Fruit fly (Drosophila melanogaster): ENCODE results near the gene NSD.
A peak's percentile ranks its signal among the peaks of the same experiment; 100 is the strongest.

Gene NSD

dm6 chr3R:27937752-27938694, at the start of gene NSD, which contains the start of gene BOD1 (continued):
- TF ChIP-seq trem (tag; optimal IDR thresholded peaks at IDR 0.05) (peak; percentile 95), C15 (GFP tag; IDR thresholded peaks at IDR 0.05) (0 out of 3 replicates have a peak, but pooled peaks have one; percentile 31), CG8089 (GFP tag; optimal IDR thresholded peaks at IDR 0.05) (no peak), Sry-δ (GFP tag; optimal IDR thresholded peaks at IDR 0.05) (peak; percentile 88), D (optimal IDR thresholded peaks at IDR 0.05) (no peak), D (GFP tag; optimal IDR thresholded peaks at IDR 0.05) (no peak), CG4617 (GFP tag; optimal IDR thresholded peaks at IDR 0.05; ENCODE audit: borderline replicate concordance) (peak; percentile 77), CG12744 (GFP tag; optimal IDR thresholded peaks at IDR 0.05) (no peak), sob (GFP tag; IDR thresholded peaks at IDR 0.05) (peak; percentile 86), CG13123 (GFP tag; optimal IDR thresholded peaks at IDR 0.05) (no peak), CG15514 (GFP tag; optimal IDR thresholded peaks at IDR 0.05) (peak; percentile 64), Nf-YC (tag; optimal IDR thresholded peaks at IDR 0.05) (peak; percentile 2), Dbx (GFP tag; IDR thresholded peaks at IDR 0.05) (peak; percentile 79), en (GFP tag; optimal IDR thresholded peaks at IDR 0.05) (no peak), unpg (GFP tag; optimal IDR thresholded peaks at IDR 0.05) (peak; percentile 46), CrebB (tag; optimal IDR thresholded peaks at IDR 0.05) (no peak), az2 (GFP tag; optimal IDR thresholded peaks at IDR 0.05) (peak; percentile 57), CG33557 (GFP tag; optimal IDR thresholded peaks at IDR 0.05) (no peak), tll (GFP tag; optimal IDR thresholded peaks at IDR 0.05) (no peak), Neu2 (GFP tag; optimal IDR thresholded peaks at IDR 0.05; ENCODE audit: borderline replicate concordance) (no peak), CG15011 (GFP tag; optimal IDR thresholded peaks at IDR 0.05) (no peak), bbx (GFP tag; IDR thresholded peaks at IDR 0.05; ENCODE audit: partially characterized antibody) (peak; percentile 98), CG33213 (GFP tag; optimal IDR thresholded peaks at IDR 0.05) (no peak), CG3726 (GFP tag; IDR thresholded peaks at IDR 0.05) (peak; percentile 50; the same call in 1 of the 3 replicates), CG10959 (GFP tag; IDR thresholded peaks at IDR 0.05) (peak; percentile 38; the same call in 1 of the 2 replicates), oc (tag; optimal IDR thresholded peaks at IDR 0.05) (no peak), CG6765 (GFP tag; optimal IDR thresholded peaks at IDR 0.05) (no peak), Poxn (GFP tag; IDR thresholded peaks at IDR 0.05) (peak; percentile 37; the same call in 1 of the 2 replicates), CG2129 (GFP tag; IDR thresholded peaks at IDR 0.05; ENCODE audit: partially characterized antibody) (peak; percentile 81), CG1233 (GFP tag; optimal IDR thresholded peaks at IDR 0.05) (peak; percentile 35), fd102C (GFP tag; optimal IDR thresholded peaks at IDR 0.05) (no peak), CG1647 (GFP tag; optimal IDR thresholded peaks at IDR 0.05) (peak; percentile 27), CG18476 (GFP tag; optimal IDR thresholded peaks at IDR 0.05) (no peak), CG18619 (GFP tag; optimal IDR thresholded peaks at IDR 0.05) (peak; percentile 37), Fer1 (GFP tag; optimal IDR thresholded peaks at IDR 0.05) (peak; percentile 1), Ptx1 (GFP tag; IDR thresholded peaks at IDR 0.05) (peak; percentile 72), jigr1 (GFP tag; IDR thresholded peaks at IDR 0.05) (peak; percentile 25; the same call in 1 of the 3 replicates), sim (GFP tag; IDR thresholded peaks at IDR 0.05) (no peak), lola (GFP tag; optimal IDR thresholded peaks at IDR 0.05) (peak in 1 of 3 experiments; percentile 19), CG10654 (GFP tag; optimal IDR thresholded peaks at IDR 0.05) (peak; percentile 48), Trl (optimal IDR thresholded peaks at IDR 0.05) (no peak), Trl (GFP tag; optimal IDR thresholded peaks at IDR 0.05) (no peak), tap (tag; optimal IDR thresholded peaks at IDR 0.05) (no peak), CG6854 (GFP tag; optimal IDR thresholded peaks at IDR 0.05) (no peak), Dref (GFP tag; IDR thresholded peaks at IDR 0.05) (peak; percentile 100), CG3281 (GFP tag; optimal IDR thresholded peaks at IDR 0.05) (peak; percentile 17), phol (tag; optimal IDR thresholded peaks at IDR 0.05) (peak; percentile 63)
